Fruit fly (Drosophila melanogaster): ENCODE data around the gene Tspo.

DNA sequence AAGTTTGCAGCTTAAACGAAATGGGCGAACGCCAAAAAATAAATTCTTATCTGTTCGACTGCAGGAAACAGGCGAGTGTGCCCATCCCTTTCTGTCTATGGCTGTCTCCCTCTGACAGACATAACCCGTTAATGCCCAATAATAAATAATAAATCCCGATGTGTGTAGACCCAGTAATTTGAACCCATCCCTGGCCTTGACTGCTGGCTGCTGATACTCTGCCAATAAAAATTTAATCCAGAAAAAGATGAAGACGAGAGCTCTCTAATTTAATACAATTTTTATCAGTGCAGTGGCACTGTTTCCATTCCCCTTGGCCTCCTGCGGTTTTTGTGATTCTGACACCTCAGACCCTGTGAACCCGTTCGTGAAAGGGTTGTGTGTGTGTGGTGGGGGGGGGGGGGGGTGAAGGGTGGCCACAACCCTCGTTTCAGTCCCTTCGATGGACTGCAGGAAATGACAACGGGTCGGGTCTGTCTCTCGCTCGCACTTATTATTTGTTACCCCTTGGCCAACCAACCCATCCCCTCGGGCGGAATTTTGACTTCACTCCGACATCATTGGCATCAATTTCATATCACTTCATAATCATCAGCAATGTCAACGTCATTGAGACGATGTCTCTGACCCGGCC lies 33.7 kb upstream of the Tspo start:
- TF ChIP-seq psq (optimal IDR thresholded peaks at IDR 0.05), result no peak
- TF ChIP-seq CG8478 (optimal IDR thresholded peaks at IDR 0.05), result no peak
- no peak for TF ChIP-seq pan (optimal IDR thresholded peaks at IDR 0.05)
- no peak for TF ChIP-seq Dll (optimal IDR thresholded peaks at IDR 0.05)

Data from whole organism.